Worm (Caenorhabditis elegans) whole organism, mixed stage, embryonic: ENCODE data around the gene gpa-5.

Experiments used
- lsy-2 ChIP-seq: fragments of 150-350 bp; optimal IDR thresholded peaks from 2 replicates; lab custom pipeline; 2014; ENCODE audit warnings: missing biosample characterization, missing genetic modification characterization
- mep-1 ChIP-seq: fragments of 150-350 bp; optimal IDR thresholded peaks from 2 replicates; lab custom pipeline; 2017; ENCODE audit warnings: missing biosample characterization, missing genetic modification reagents, missing genetic modification characterization, inconsistent platforms
- unc-62 ChIP-seq: fragments of 150-350 bp; optimal IDR thresholded peaks from 2 replicates; lab custom pipeline; 2014; ENCODE audit warnings: missing biosample characterization, missing genetic modification reagents, missing genetic modification characterization

- TF ChIP-seq mep-1 (tag; lab: Kevin White, UChicago) (no peak), unc-62 (GFP tag; lab: Kevin White, UChicago) (no peak), lsy-2 (no peak)
Measured at ce11 chrX:2150006-2150405, 29.1 kb upstream of the gpa-5 start, which contains the start of gene npax-2.
